Fruit fly (Drosophila melanogaster) whole organism, embryonic: ENCODE measurements around the gene CG14803.

Source experiments
- Aef1 ChIP-seq: fragments of 200-800 bp; sonication (Bioruptor generic); IDR thresholded peaks from 3 replicates; pipeline ENCODE4 v1.3.6; 2022; ENCODE audit warnings: missing biosample characterization, missing genetic modification characterization
- BEAF-32 ChIP-seq: fragments of 200-800 bp; sonication (Bioruptor generic); optimal IDR thresholded peaks from 3 replicates; lab custom pipeline; 2017; ENCODE audit warnings: missing biosample characterization, missing genetic modification characterization, mild to moderate bottlenecking, moderate library complexity, missing genetic modification reagents
- CG10366 ChIP-seq: fragments of 200-800 bp; sonication (Bioruptor generic); IDR thresholded peaks from 2 replicates; pipeline ENCODE4 v1.3.6; 2022; ENCODE audit warnings: missing biosample characterization, missing genetic modification characterization
- CG10431 ChIP-seq: fragments of 200-800 bp; sonication (Bioruptor generic); optimal IDR thresholded peaks from 3 replicates; lab custom pipeline; 2018; ENCODE audit warnings: missing biosample characterization, mild to moderate bottlenecking, missing genetic modification characterization
- CG10565 ChIP-seq: fragments of 200-800 bp; sonication (Bioruptor generic); optimal IDR thresholded peaks from 3 replicates; lab custom pipeline; 2016; ENCODE audit warnings: missing biosample characterization, mild to moderate bottlenecking, missing genetic modification characterization
- CG11560 ChIP-seq: fragments of 200-800 bp; sonication (Bioruptor generic); IDR thresholded peaks from 3 replicates; pipeline ENCODE4 v1.3.6; 2022; ENCODE audit warnings: missing biosample characterization, missing genetic modification characterization
- CG12299 ChIP-seq: fragments of 200-800 bp; sonication (Bioruptor generic); optimal IDR thresholded peaks from 2 replicates; lab custom pipeline; 2018; ENCODE audit warnings: missing biosample characterization, mild to moderate bottlenecking, missing genetic modification characterization
- CG12744 ChIP-seq: fragments of 200-800 bp; sonication (Bioruptor generic); optimal IDR thresholded peaks from 2 replicates; lab custom pipeline; 2016; ENCODE audit warnings: missing biosample characterization, missing genetic modification characterization
- CG12769 ChIP-seq: fragments of 200-800 bp; sonication (Bioruptor generic); optimal IDR thresholded peaks from 2 replicates; lab custom pipeline; 2019; ENCODE audit warnings: missing biosample characterization, mild to moderate bottlenecking, missing genetic modification characterization, moderate library complexity
- CG13287 ChIP-seq: fragments of 200-800 bp; sonication (Bioruptor generic); IDR thresholded peaks from 2 replicates; pipeline ENCODE4 v1.3.6; 2022; ENCODE audit warnings: missing biosample characterization, missing genetic modification characterization; ENCODE audit not compliant: partially characterized antibody
- CG14860 ChIP-seq: fragments of 200-800 bp; sonication (Bioruptor generic); IDR thresholded peaks from 3 replicates; pipeline ENCODE4 v1.3.6; 2022; ENCODE audit warnings: missing biosample characterization, missing genetic modification characterization; ENCODE audit not compliant: partially characterized antibody
- CG15601 ChIP-seq: fragments of 200-800 bp; sonication (Bioruptor generic); optimal IDR thresholded peaks from 3 replicates; lab custom pipeline; 2019; ENCODE audit warnings: missing biosample characterization, mild to moderate bottlenecking, missing genetic modification characterization, moderate library complexity
- CG2889 ChIP-seq: fragments of 200-800 bp; sonication (Bioruptor generic); IDR thresholded peaks from 3 replicates; pipeline ENCODE4 v1.3.6; 2022; ENCODE audit warnings: missing biosample characterization, missing genetic modification characterization
- CG30403 ChIP-seq: fragments of 200-800 bp; sonication (Bioruptor generic); optimal IDR thresholded peaks from 3 replicates; lab custom pipeline; 2016; ENCODE audit warnings: missing biosample characterization, missing genetic modification characterization
- CG31224 ChIP-seq: fragments of 200-800 bp; sonication (Bioruptor generic); IDR thresholded peaks from 2 replicates; pipeline ENCODE4 v1.3.6; 2022; ENCODE audit warnings: missing biosample characterization, missing genetic modification characterization
- CG4424 ChIP-seq: fragments of 200-800 bp; sonication (Bioruptor generic); optimal IDR thresholded peaks from 3 replicates; lab custom pipeline; 2016; ENCODE audit warnings: missing biosample characterization, missing genetic modification characterization
- CG5180 ChIP-seq: fragments of 200-800 bp; sonication (Bioruptor generic); optimal IDR thresholded peaks from 3 replicates; lab custom pipeline; 2017; ENCODE audit warnings: missing biosample characterization, missing genetic modification characterization, mild to moderate bottlenecking, moderate library complexity, missing genetic modification reagents
- CG6683 ChIP-seq: fragments of 200-800 bp; sonication (Bioruptor generic); optimal IDR thresholded peaks from 2 replicates; lab custom pipeline; 2017; ENCODE audit warnings: missing biosample characterization, mild to moderate bottlenecking, missing genetic modification characterization, missing genetic modification reagents
- CrebB ChIP-seq: fragments of 200-800 bp; sonication (Bioruptor generic); optimal IDR thresholded peaks from 3 replicates; lab custom pipeline; 2018; ENCODE audit warnings: missing biosample characterization, mild to moderate bottlenecking, missing genetic modification characterization
- Dad ChIP-seq: fragments of 200-800 bp; sonication (Bioruptor generic); optimal IDR thresholded peaks from 3 replicates; lab custom pipeline; 2016; ENCODE audit warnings: missing biosample characterization, missing genetic modification characterization
- Dip2 ChIP-seq: fragments of 200-800 bp; sonication (Bioruptor generic); IDR thresholded peaks from 2 replicates; pipeline ENCODE4 v1.3.6; 2022; ENCODE audit warnings: missing biosample characterization, missing genetic modification characterization
- Dip3 ChIP-seq: fragments of 200-800 bp; sonication (Bioruptor generic); optimal IDR thresholded peaks from 3 replicates; lab custom pipeline; 2016; ENCODE audit warnings: missing biosample characterization, missing genetic modification characterization
- Dref ChIP-seq: fragments of 200-800 bp; sonication (Bioruptor generic); IDR thresholded peaks from 2 replicates; pipeline ENCODE4 v1.3.6; 2022; ENCODE audit warnings: missing biosample characterization, missing genetic modification characterization
- MTF-1 ChIP-seq: fragments of 200-800 bp; sonication (Bioruptor generic); optimal IDR thresholded peaks from 2 replicates; lab custom pipeline; 2018; ENCODE audit warnings: missing biosample characterization, mild to moderate bottlenecking, missing genetic modification characterization, borderline replicate concordance
- Max ChIP-seq: fragments of 200-800 bp; sonication (Bioruptor generic); optimal IDR thresholded peaks from 2 replicates; lab custom pipeline; 2016; ENCODE audit warnings: missing biosample characterization, mild to moderate bottlenecking, missing genetic modification characterization
- Med ChIP-seq: fragments of 200-800 bp; sonication (Bioruptor generic); peaks from one replicate; lab custom pipeline; 2016; ENCODE audit warnings: missing biosample characterization, missing genetic modification characterization, mild to moderate bottlenecking, inconsistent platforms, moderate library complexity
- Meics ChIP-seq: fragments of 200-800 bp; sonication (Bioruptor generic); optimal IDR thresholded peaks from 2 replicates; lab custom pipeline; 2017; ENCODE audit warnings: missing biosample characterization, mild to moderate bottlenecking, missing genetic modification characterization
- PHDP ChIP-seq: fragments of 200-800 bp; sonication (Bioruptor generic); optimal IDR thresholded peaks from 3 replicates; lab custom pipeline; 2018; ENCODE audit warnings: missing biosample characterization, mild to moderate bottlenecking, missing genetic modification characterization, moderate library complexity
- bbx ChIP-seq: fragments of 200-800 bp; sonication (Bioruptor generic); IDR thresholded peaks from 2 replicates; pipeline ENCODE4 v1.3.6; 2022; ENCODE audit warnings: missing biosample characterization, missing genetic modification characterization; ENCODE audit not compliant: partially characterized antibody
- bigmax ChIP-seq: fragments of 200-800 bp; sonication (Bioruptor generic); optimal IDR thresholded peaks from 2 replicates; lab custom pipeline; 2018; ENCODE audit warnings: missing biosample characterization, mild to moderate bottlenecking, missing genetic modification characterization
- cas ChIP-seq: fragments of 200-800 bp; sonication (Bioruptor generic); IDR thresholded peaks from 2 replicates; pipeline ENCODE4 v1.3.6; 2022; ENCODE audit warnings: missing biosample characterization, missing genetic modification characterization
- chinmo ChIP-seq: fragments of 200-800 bp; sonication (Bioruptor generic); IDR thresholded peaks from 4 replicates; pipeline ENCODE4 v1.3.6; 2022; ENCODE audit warnings: missing biosample characterization, missing genetic modification characterization; ENCODE audit not compliant: partially characterized antibody
- ci ChIP-seq: fragments of 200-800 bp; sonication (Bioruptor generic); IDR thresholded peaks from 3 replicates; pipeline ENCODE4 v1.3.6; 2022; ENCODE audit warnings: missing biosample characterization, missing genetic modification characterization
- disco-r ChIP-seq: fragments of 200-800 bp; sonication (Bioruptor generic); optimal IDR thresholded peaks from 2 replicates; lab custom pipeline; 2016; ENCODE audit warnings: missing biosample characterization, missing genetic modification characterization
- ems ChIP-seq: fragments of 200-800 bp; sonication (Bioruptor generic); optimal IDR thresholded peaks from 3 replicates; lab custom pipeline; 2016; ENCODE audit warnings: missing biosample characterization, missing genetic modification characterization
- fd102C ChIP-seq: fragments of 200-800 bp; sonication (Bioruptor generic); optimal IDR thresholded peaks from 2 replicates; lab custom pipeline; 2018; ENCODE audit warnings: missing biosample characterization, mild to moderate bottlenecking, missing genetic modification characterization, moderate library complexity
- fd64A ChIP-seq: fragments of 200-800 bp; sonication (Bioruptor generic); optimal IDR thresholded peaks from 3 replicates; lab custom pipeline; 2018; ENCODE audit warnings: missing biosample characterization, mild to moderate bottlenecking, missing genetic modification characterization
- kah ChIP-seq: fragments of 200-800 bp; sonication (Bioruptor generic); optimal IDR thresholded peaks from 2 replicates; lab custom pipeline; 2018; ENCODE audit warnings: missing biosample characterization, mild to moderate bottlenecking, missing genetic modification characterization
- klu ChIP-seq: fragments of 200-800 bp; sonication (Bioruptor generic); IDR thresholded peaks from 2 replicates; pipeline ENCODE4 v1.3.6; 2022; ENCODE audit warnings: missing biosample characterization, missing genetic modification characterization
- nmo ChIP-seq: fragments of 200-800 bp; sonication (Bioruptor generic); optimal IDR thresholded peaks from 2 replicates; lab custom pipeline; 2018; ENCODE audit warnings: missing biosample characterization, mild to moderate bottlenecking, missing genetic modification characterization, moderate library complexity
- pb ChIP-seq: fragments of 200-800 bp; sonication (Bioruptor generic); optimal IDR thresholded peaks from 3 replicates; lab custom pipeline; 2016; ENCODE audit warnings: missing biosample characterization, missing genetic modification characterization
- ranshi ChIP-seq: fragments of 200-800 bp; sonication (Bioruptor generic); IDR thresholded peaks from 2 replicates; pipeline ENCODE4 v1.3.6; 2022; ENCODE audit warnings: missing biosample characterization, missing genetic modification characterization
- seq ChIP-seq: fragments of 200-800 bp; sonication (Bioruptor generic); IDR thresholded peaks from 2 replicates; pipeline ENCODE4 v1.3.6; 2022; ENCODE audit warnings: missing biosample characterization, missing genetic modification characterization
- so ChIP-seq: fragments of 200-800 bp; sonication (Bioruptor generic); IDR thresholded peaks from 3 replicates; pipeline ENCODE4 v1.3.6; 2022; ENCODE audit warnings: missing biosample characterization, missing genetic modification characterization
- tio ChIP-seq: fragments of 200-800 bp; sonication (Bioruptor generic); optimal IDR thresholded peaks from 2 replicates; lab custom pipeline; 2017; ENCODE audit warnings: missing biosample characterization, missing genetic modification characterization, inconsistent platforms
- tna ChIP-seq: fragments of 200-800 bp; sonication (Bioruptor generic); IDR thresholded peaks from 2 replicates; pipeline ENCODE4 v1.3.6; 2022; ENCODE audit warnings: missing biosample characterization, missing genetic modification characterization; ENCODE audit not compliant: partially characterized antibody
- toy ChIP-seq: fragments of 200-800 bp; sonication (Bioruptor generic); IDR thresholded peaks from 2 replicates; pipeline ENCODE4 v1.3.6; 2022; ENCODE audit warnings: missing biosample characterization, missing genetic modification characterization
- yki ChIP-seq: fragments of >200 bp; optimal IDR thresholded peaks from 3 replicates; lab custom pipeline; 2018
- zen ChIP-seq: fragments of 200-800 bp; sonication (Bioruptor generic); optimal IDR thresholded peaks from 3 replicates; lab custom pipeline; 2018; ENCODE audit warnings: missing biosample characterization, mild to moderate bottlenecking, missing genetic modification characterization, moderate library complexity
- zen2 ChIP-seq: fragments of 200-800 bp; sonication (Bioruptor generic); IDR thresholded peaks from 3 replicates; pipeline ENCODE4 v1.3.6; 2022; ENCODE audit warnings: missing biosample characterization, missing genetic modification characterization; ENCODE audit not compliant: partially characterized antibody

CG14803 gene

dm6 chrX:1880139-1880556 lies 11.5 kb downstream of the CG14803 start, which contains the start of gene Coa8 (continued):
- TF ChIP-seq klu (GFP tag; lab: Robert Waterston, UW) (peak; percentile 29; the same call in 1 of the 2 replicates), tio (no peak), PHDP (tag; lab: Kevin White, UChicago) (peak; percentile 30), ems (peak; percentile 19), CG2889 (GFP tag; lab: Robert Waterston, UW) (no peak), ci (GFP tag; lab: Robert Waterston, UW) (0 out of 3 replicates have a peak, but pooled peaks have one; percentile 18), Dref (GFP tag; lab: Robert Waterston, UW) (no peak), Dip3 (GFP tag; lab: Kevin White, UChicago) (peak; percentile 33), zen2 (GFP tag; lab: Robert Waterston, UW) (no peak; the same call in 2 of the 3 replicates), yki (lab: Kevin White, UChicago) (no peak), CG11560 (no peak), CG10431 (GFP tag; lab: Kevin White, UChicago) (peak; percentile 8), CG6683 (GFP tag; lab: Kevin White, UChicago) (no peak), Meics (GFP tag; lab: Kevin White, UChicago) (peak; percentile 38), MTF-1 (GFP tag; lab: Kevin White, UChicago) (no peak), Med (peak; percentile 89), chinmo (GFP tag; lab: Robert Waterston, UW) (no peak), nmo (GFP tag; lab: Kevin White, UChicago) (peak; percentile 40), CrebB (no peak), CG12299 (peak; percentile 36), CG4424 (GFP tag; lab: Kevin White, UChicago) (peak; percentile 4), kah (GFP tag; lab: Kevin White, UChicago) (no peak), CG31224 (GFP tag; lab: Robert Waterston, UW) (peak; percentile 87), Aef1 (peak; percentile 26; the same call in 2 of the 3 replicates), Dip2 (GFP tag; lab: Robert Waterston, UW) (no peak), tna (GFP tag; lab: Robert Waterston, UW) (no peak), bigmax (GFP tag; lab: Kevin White, UChicago) (no peak), CG10366 (GFP tag; lab: Robert Waterston, UW) (peak; percentile 41), so (GFP tag; lab: Robert Waterston, UW) (0 out of 3 replicates have a peak, but pooled peaks have one; percentile 44), toy (GFP tag; lab: Robert Waterston, UW) (no peak), fd102C (GFP tag; lab: Kevin White, UChicago) (no peak), Max (GFP tag; lab: Kevin White, UChicago) (peak; percentile 12), CG10565 (no peak), seq (GFP tag; lab: Robert Waterston, UW) (no peak), CG12769 (tag; lab: Kevin White, UChicago) (no peak), Dad (GFP tag; lab: Kevin White, UChicago) (peak; percentile 19), CG14860 (GFP tag; lab: Robert Waterston, UW) (peak; percentile 44; the same call in 2 of the 3 replicates), CG30403 (peak; percentile 23), ranshi (GFP tag; lab: Robert Waterston, UW) (peak; percentile 54; the same call in 1 of the 2 replicates), cas (no peak), fd64A (GFP tag; lab: Kevin White, UChicago) (no peak), bbx (GFP tag; lab: Robert Waterston, UW) (peak; percentile 7; the same call in 1 of the 2 replicates), CG12744 (no peak), CG5180 (GFP tag; lab: Kevin White, UChicago) (no peak), pb (GFP tag; lab: Kevin White, UChicago) (no peak), BEAF-32 (GFP tag; lab: Kevin White, UChicago) (peak; percentile 62), disco-r (GFP tag; lab: Kevin White, UChicago) (no peak), CG15601 (tag; lab: Kevin White, UChicago) (no peak), zen (tag; lab: Kevin White, UChicago) (peak; percentile 10), CG13287 (GFP tag; lab: Robert Waterston, UW) (peak; percentile 54)
